Worm (Caenorhabditis elegans) whole organism, dauer: Measurements from ENCODE around the gene Y110A2AL.2.

ENCODE experiments used
- unc-62 ChIP-seq: sonication (generic microtip); optimal IDR thresholded peaks from 2 replicates; lab custom pipeline; 2017; ENCODE audit warnings: missing biosample characterization, missing genetic modification reagents, missing genetic modification characterization

The Y110A2AL.2 gene

ce11 chrII:2878909-2879308 lies 11.1 kb downstream of the Y110A2AL.2 start:
- TF ChIP-seq unc-62 (GFP tag; lab: Kevin White, UChicago), result no peak

ce11 chrII:2881088-2881487 lies 13.3 kb downstream of the Y110A2AL.2 start:
- TF ChIP-seq unc-62 (GFP tag; lab: Kevin White, UChicago), result no peak

- TF ChIP-seq unc-62 (GFP tag; lab: Kevin White, UChicago), result no peak
These were observed 17.0 kb downstream of the Y110A2AL.2 start, which contains the start of gene pigw-1 for ce11 chrII:2884810-2885209. pigw-1 (minus strand) TSS chrII:2884910.

- no peak for TF ChIP-seq unc-62 (GFP tag; lab: Kevin White, UChicago)
These were observed 18.0 kb downstream of the Y110A2AL.2 start for ce11 chrII:2885518-2886449.

- no peak for TF ChIP-seq unc-62 (GFP tag; lab: Kevin White, UChicago)
These were observed 21.3 kb downstream of the Y110A2AL.2 start, which contains the start of gene pinn-1 for ce11 chrII:2888957-2889630. pinn-1 (minus strand) TSS chrII:2889007.

- TF ChIP-seq unc-62 (GFP tag; lab: Kevin White, UChicago), result no peak
These were observed 26.5 kb downstream of the Y110A2AL.2 start, which contains the start of gene sqv-2 for ce11 chrII:2894295-2894694. sqv-2 (minus strand) TSS chrII:2894395.

- TF ChIP-seq unc-62 (GFP tag; lab: Kevin White, UChicago), result no peak
These were observed 32.4 kb downstream of the Y110A2AL.2 start, which contains the start of gene ubc-26 for ce11 chrII:2900248-2900647. ubc-26 (minus strand) TSS chrII:2900348.

ce11 chrII:2901158-2901557 lies 33.4 kb downstream of the Y110A2AL.2 start:
- no peak for TF ChIP-seq unc-62 (GFP tag; lab: Kevin White, UChicago)

ce11 chrII:2903748-2904147 lies 35.9 kb downstream of the Y110A2AL.2 start:
- no peak for TF ChIP-seq unc-62 (GFP tag; lab: Kevin White, UChicago)

ce11 chrII:2913505-2913904 lies 45.7 kb downstream of the Y110A2AL.2 start, which contains the start of gene ubc-15:
ubc-15 (minus strand) TSS chrII:2913605.
- TF ChIP-seq unc-62 (GFP tag; lab: Kevin White, UChicago), result no peak

ce11 chrII:2919074-2919857 lies 51.5 kb downstream of the Y110A2AL.2 start, which contains the start of the genes ncap-1 and Y110A2AR.1:
ncap-1 (minus strand) TSS chrII:2919314.
Y110A2AR.1 (plus strand) TSS chrII:2919710.
- TF ChIP-seq unc-62 (GFP tag; lab: Kevin White, UChicago), result no peak

ce11 chrII:2920234-2920633 lies 52.4 kb downstream of the Y110A2AL.2 start:
- no peak for TF ChIP-seq unc-62 (GFP tag; lab: Kevin White, UChicago)
